Fruit fly (Drosophila melanogaster): Measurements from ENCODE around the gene Gr68a.

Gr68a gene

dm6 chr3L:11772608-11773017 is 21.5 kb downstream of the Gr68a start (continued):
- peak; percentile 44 for TF ChIP-seq Fer1 (GFP tag; optimal IDR thresholded peaks at IDR 0.05)
- peak; percentile 48 for TF ChIP-seq nau (GFP tag; optimal IDR thresholded peaks at IDR 0.05)
- TF ChIP-seq sug (tag; optimal IDR thresholded peaks at IDR 0.05) = peak; percentile 97
- peak; percentile 87; the same call in 3 of the 4 replicates for TF ChIP-seq chinmo (GFP tag; IDR thresholded peaks at IDR 0.05; ENCODE audit: partially characterized antibody)
- TF ChIP-seq fd102C (GFP tag; optimal IDR thresholded peaks at IDR 0.05) = no peak
- TF ChIP-seq Mad (GFP tag; optimal IDR thresholded peaks at IDR 0.05) = no peak
- TF ChIP-seq CG6175 (GFP tag; IDR thresholded peaks at IDR 0.05) = peak; percentile 97
- TF ChIP-seq CG14441 (GFP tag; IDR thresholded peaks at IDR 0.05) = peak; percentile 12; the same call in 1 of the 2 replicates
- peak; percentile 19 for TF ChIP-seq gro (GFP tag; optimal IDR thresholded peaks at IDR 0.05)
- no peak for TF ChIP-seq Lhr (GFP tag; optimal IDR thresholded peaks at IDR 0.05)
- no peak for TF ChIP-seq ERR (GFP tag; optimal IDR thresholded peaks at IDR 0.05)
- TF ChIP-seq Atf-2 (GFP tag; optimal IDR thresholded peaks at IDR 0.05) = no peak
- 0 out of 3 replicates have a peak, but pooled peaks have one; percentile 33 for TF ChIP-seq HLH4C (GFP tag; IDR thresholded peaks at IDR 0.05; ENCODE audit: partially characterized antibody)
- no peak for TF ChIP-seq Abd-B (GFP tag; optimal IDR thresholded peaks at IDR 0.05)
- TF ChIP-seq inv (GFP tag; IDR thresholded peaks at IDR 0.05; ENCODE audit: partially characterized antibody) = peak; percentile 22; the same call in 1 of the 2 replicates
- TF ChIP-seq CG13287 (GFP tag; IDR thresholded peaks at IDR 0.05; ENCODE audit: partially characterized antibody) = peak; percentile 16; the same call in 1 of the 2 replicates
- no peak for TF ChIP-seq fd64A (GFP tag; optimal IDR thresholded peaks at IDR 0.05)
- peak; percentile 55 for TF ChIP-seq CG3065 (GFP tag; optimal IDR thresholded peaks at IDR 0.05)
- no peak for TF ChIP-seq CG3407 (GFP tag; optimal IDR thresholded peaks at IDR 0.05)
- TF ChIP-seq wek (GFP tag; optimal IDR thresholded peaks at IDR 0.05) = peak; percentile 10
- no peak for TF ChIP-seq Elba2 (GFP tag; optimal IDR thresholded peaks at IDR 0.05)
- peak; percentile 26 for TF ChIP-seq CG6765 (GFP tag; optimal IDR thresholded peaks at IDR 0.05)
- TF ChIP-seq gfzf (GFP tag; optimal IDR thresholded peaks at IDR 0.05) = no peak
- peak; percentile 51 for TF ChIP-seq CG18599 (GFP tag; optimal IDR thresholded peaks at IDR 0.05)
- TF ChIP-seq mirr (GFP tag; optimal IDR thresholded peaks at IDR 0.05) = peak; percentile 99
- TF ChIP-seq CG14014 (GFP tag; IDR thresholded peaks at IDR 0.05) = no peak
- 0 out of 3 replicates have a peak, but pooled peaks have one; percentile 16 for TF ChIP-seq CG11695 (GFP tag; IDR thresholded peaks at IDR 0.05)
- peak; percentile 12 for TF ChIP-seq CG17912 (GFP tag; optimal IDR thresholded peaks at IDR 0.05)
- peak; percentile 35 for TF ChIP-seq Hmr (GFP tag; optimal IDR thresholded peaks at IDR 0.05)
- TF ChIP-seq CG17361 (GFP tag; IDR thresholded peaks at IDR 0.05) = no peak
- no peak for TF ChIP-seq CG11504 (tag; optimal IDR thresholded peaks at IDR 0.05)
- peak; percentile 24 for TF ChIP-seq CG2678 (tag; optimal IDR thresholded peaks at IDR 0.05)
- peak; percentile 51 for TF ChIP-seq CG12769 (tag; optimal IDR thresholded peaks at IDR 0.05)
- TF ChIP-seq HmgZ (tag; optimal IDR thresholded peaks at IDR 0.05) = peak; percentile 64
- TF ChIP-seq pnt (GFP tag; optimal IDR thresholded peaks at IDR 0.05) = no peak
- TF ChIP-seq cwo (GFP tag; optimal IDR thresholded peaks at IDR 0.05) = peak; percentile 25
- no peak for TF ChIP-seq ash1 (GFP tag; optimal IDR thresholded peaks at IDR 0.05)
- TF ChIP-seq CG1832 (GFP tag; optimal IDR thresholded peaks at IDR 0.05) = no peak
- TF ChIP-seq CG33213 (GFP tag; optimal IDR thresholded peaks at IDR 0.05) = no peak
- TF ChIP-seq grau (tag; optimal IDR thresholded peaks at IDR 0.05) = no peak
- TF ChIP-seq da (GFP tag; optimal IDR thresholded peaks at IDR 0.05) = no peak
- peak; percentile 85 for TF ChIP-seq lab (GFP tag; optimal IDR thresholded peaks at IDR 0.05)
- no peak for TF ChIP-seq NfI (GFP tag; optimal IDR thresholded peaks at IDR 0.05)
- 0 out of 2 replicates have a peak, but pooled peaks have one; percentile 12 for TF ChIP-seq Atf6 (GFP tag; IDR thresholded peaks at IDR 0.05)
- TF ChIP-seq ttk (GFP tag; IDR thresholded peaks at IDR 0.05) = 0 out of 2 replicates have a peak, but pooled peaks have one; percentile 11
- TF ChIP-seq CG2889 (GFP tag; IDR thresholded peaks at IDR 0.05) = no peak
- no peak for TF ChIP-seq CG16815 (GFP tag; optimal IDR thresholded peaks at IDR 0.05)
- TF ChIP-seq disco-r (GFP tag; optimal IDR thresholded peaks at IDR 0.05) = no peak
- 0 out of 2 replicates have a peak, but pooled peaks have one; percentile 6 for TF ChIP-seq amos (GFP tag; IDR thresholded peaks at IDR 0.05; ENCODE audit: partially characterized antibody)

Data from whole organism, embryonic.